Worm (Caenorhabditis elegans) whole organism, L3 larva: ENCODE measurements around the gene Y10G11A.1.
A peak's percentile ranks its signal among the peaks of the same experiment; 100 is the strongest.

ENCODE experiments used
- ZK546.5 ChIP-seq: sonication (generic microtip); optimal IDR thresholded peaks from 2 replicates; lab custom pipeline; 2017; ENCODE audit warnings: missing biosample characterization, missing genetic modification characterization
- ceh-16 ChIP-seq: sonication (generic microtip); optimal IDR thresholded peaks from 2 replicates; lab custom pipeline; 2017; ENCODE audit warnings: missing biosample characterization, missing genetic modification characterization
- ceh-82 ChIP-seq: fragments of 150-350 bp; optimal IDR thresholded peaks from 2 replicates; lab custom pipeline; 2014; ENCODE audit warnings: missing biosample characterization, missing genetic modification characterization
- daf-12 ChIP-seq: fragments of 150-350 bp; optimal IDR thresholded peaks from 2 replicates; lab custom pipeline; 2014; ENCODE audit warnings: missing biosample characterization, missing genetic modification reagents, missing genetic modification characterization
- egl-27 ChIP-seq: sonication (generic microtip); optimal IDR thresholded peaks from 4 replicates; lab custom pipeline; 2017; ENCODE audit warnings: missing biosample characterization, missing genetic modification reagents, missing genetic modification characterization
- egl-5 ChIP-seq: fragments of 150-350 bp; optimal IDR thresholded peaks from 2 replicates; lab custom pipeline; 2017; ENCODE audit warnings: missing biosample characterization, missing genetic modification reagents, missing genetic modification characterization, inconsistent platforms
- elt-1 ChIP-seq: fragments of 150-350 bp; optimal IDR thresholded peaks from 2 replicates; lab custom pipeline; 2014; ENCODE audit warnings: missing biosample characterization, missing genetic modification characterization
- elt-2 ChIP-seq: sonication (generic microtip); optimal IDR thresholded peaks from 2 replicates; lab custom pipeline; 2016; ENCODE audit warnings: missing genetic modification reagents, mild to moderate bottlenecking, missing genetic modification characterization, missing compliant biosample characterization
- elt-3 ChIP-seq, 3 experiments: fragments of 150-350 bp in 1 of 3; sonication (generic microtip) in 2 of 3; optimal IDR thresholded peaks; 2 replicates in 2 of 3; 4 replicates in 1 of 3; lab custom pipeline; 2014 to 2017; ENCODE audit warnings: missing biosample characterization in 3 of 3, missing genetic modification characterization in 3 of 3
- eor-1 ChIP-seq, 2 experiments: fragments of 150-350 bp; optimal IDR thresholded peaks; 2 replicates each; lab custom pipeline; 2014 to 2018; ENCODE audit warnings: missing biosample characterization in 2 of 2, missing genetic modification characterization in 2 of 2
- fkh-10 ChIP-seq: sonication (generic microtip); optimal IDR thresholded peaks from 2 replicates; lab custom pipeline; 2017; ENCODE audit warnings: missing biosample characterization, missing genetic modification reagents, missing genetic modification characterization
- fkh-2 ChIP-seq: fragments of 150-350 bp; optimal IDR thresholded peaks from 2 replicates; lab custom pipeline; 2014; ENCODE audit warnings: missing biosample characterization, missing genetic modification reagents, missing genetic modification characterization
- hmg-11 ChIP-seq: sonication (generic microtip); optimal IDR thresholded peaks from 2 replicates; lab custom pipeline; 2016; ENCODE audit warnings: missing genetic modification characterization, missing compliant biosample characterization
- jun-1 ChIP-seq: fragments of 150-350 bp; optimal IDR thresholded peaks from 2 replicates; lab custom pipeline; 2014; ENCODE audit warnings: missing biosample characterization, missing genetic modification reagents, missing genetic modification characterization
- lin-15B ChIP-seq: fragments of 150-350 bp; optimal IDR thresholded peaks from 2 replicates; lab custom pipeline; 2014; ENCODE audit warnings: missing biosample characterization, missing genetic modification characterization
- lin-39 ChIP-seq: fragments of 150-350 bp; optimal IDR thresholded peaks from 2 replicates; lab custom pipeline; 2018; ENCODE audit warnings: missing biosample characterization, missing genetic modification reagents, missing genetic modification characterization
- lsy-12 ChIP-seq: sonication (generic microtip); optimal IDR thresholded peaks from 2 replicates; lab custom pipeline; 2016; ENCODE audit warnings: mild to moderate bottlenecking, missing genetic modification characterization, missing compliant biosample characterization
- mdl-1 ChIP-seq: fragments of 150-350 bp; optimal IDR thresholded peaks from 2 replicates; lab custom pipeline; 2014; ENCODE audit warnings: missing biosample characterization, missing genetic modification characterization
- mml-1 ChIP-seq: fragments of 150-350 bp; sonication (generic microtip); optimal IDR thresholded peaks from 3 replicates; lab custom pipeline; 2014; ENCODE audit warnings: missing biosample characterization, missing genetic modification characterization
- nfya-1 ChIP-seq: sonication (generic microtip); optimal IDR thresholded peaks from 2 replicates; lab custom pipeline; 2017; ENCODE audit warnings: missing genetic modification characterization, mild to moderate bottlenecking, missing compliant biosample characterization, antibody characterized with exemption, moderate library complexity; ENCODE audit not compliant: insufficient read depth
- nhr-11 ChIP-seq: fragments of 150-350 bp; optimal IDR thresholded peaks from 2 replicates; lab custom pipeline; 2014; ENCODE audit warnings: missing biosample characterization, missing genetic modification characterization
- nhr-12 ChIP-seq: fragments of 150-350 bp; optimal IDR thresholded peaks from 2 replicates; lab custom pipeline; 2014; ENCODE audit warnings: missing biosample characterization, missing genetic modification characterization
- nhr-23 ChIP-seq: fragments of 150-350 bp; optimal IDR thresholded peaks from 2 replicates; lab custom pipeline; 2014; ENCODE audit warnings: missing biosample characterization, missing genetic modification reagents, missing genetic modification characterization
- nhr-237 ChIP-seq: fragments of 150-350 bp; optimal IDR thresholded peaks from 2 replicates; lab custom pipeline; 2014; ENCODE audit warnings: missing biosample characterization, missing genetic modification characterization
- nhr-25 ChIP-seq: sonication (generic microtip); optimal IDR thresholded peaks from 2 replicates; lab custom pipeline; 2017; ENCODE audit warnings: missing biosample characterization, missing genetic modification characterization
- nhr-28 ChIP-seq: fragments of 150-350 bp; optimal IDR thresholded peaks from 2 replicates; lab custom pipeline; 2014; ENCODE audit warnings: missing biosample characterization, missing genetic modification characterization
- nhr-43 ChIP-seq: sonication (generic microtip); optimal IDR thresholded peaks from 2 replicates; lab custom pipeline; 2016; ENCODE audit warnings: mild to moderate bottlenecking, missing genetic modification characterization, missing compliant biosample characterization; ENCODE audit not compliant: poor library complexity, severe bottlenecking
- nhr-67 ChIP-seq: fragments of 150-350 bp; optimal IDR thresholded peaks from 2 replicates; lab custom pipeline; 2014; ENCODE audit warnings: missing biosample characterization, missing genetic modification characterization
- nhr-76 ChIP-seq: fragments of 150-350 bp; sonication (generic microtip); optimal IDR thresholded peaks from 5 replicates; lab custom pipeline; 2014; ENCODE audit warnings: missing biosample characterization, missing genetic modification characterization
- nhr-77 ChIP-seq: fragments of 150-350 bp; optimal IDR thresholded peaks from 2 replicates; lab custom pipeline; 2014; ENCODE audit warnings: missing biosample characterization, missing genetic modification characterization
- pha-4 ChIP-seq: fragments of 150-350 bp; optimal IDR thresholded peaks from 2 replicates; lab custom pipeline; 2014; ENCODE audit warnings: missing biosample characterization, missing genetic modification reagents, missing genetic modification characterization
- pqm-1 ChIP-seq: fragments of 150-350 bp; optimal IDR thresholded peaks from 2 replicates; lab custom pipeline; 2017; ENCODE audit warnings: missing biosample characterization, missing genetic modification characterization, inconsistent platforms
- sea-2 ChIP-seq: fragments of 150-350 bp; sonication (generic microtip); optimal IDR thresholded peaks from 4 replicates; lab custom pipeline; 2014; ENCODE audit warnings: missing biosample characterization, missing genetic modification reagents, missing genetic modification characterization
- snpc-4 ChIP-seq: fragments of 150-350 bp; optimal IDR thresholded peaks from 2 replicates; lab custom pipeline; 2014; ENCODE audit warnings: missing biosample characterization, missing genetic modification characterization
- tbx-2 ChIP-seq: sonication (generic microtip); optimal IDR thresholded peaks from 2 replicates; lab custom pipeline; 2016; ENCODE audit warnings: mild to moderate bottlenecking, missing genetic modification characterization, missing compliant biosample characterization
- unc-39 ChIP-seq: sonication (generic microtip); optimal IDR thresholded peaks from 4 replicates; lab custom pipeline; 2017; ENCODE audit warnings: missing biosample characterization, missing genetic modification characterization
- unc-62 ChIP-seq: fragments of 150-350 bp; sonication (generic microtip); optimal IDR thresholded peaks from 4 replicates; lab custom pipeline; 2014; ENCODE audit warnings: missing biosample characterization, missing genetic modification reagents, missing genetic modification characterization
- zag-1 ChIP-seq: fragments of 150-350 bp; optimal IDR thresholded peaks from 2 replicates; lab custom pipeline; 2014; ENCODE audit warnings: missing biosample characterization, missing genetic modification characterization
- ztf-11 ChIP-seq: fragments of 150-350 bp; optimal IDR thresholded peaks from 2 replicates; lab custom pipeline; 2014; ENCODE audit warnings: missing biosample characterization, missing genetic modification characterization
- ztf-4 ChIP-seq: fragments of 150-350 bp; optimal IDR thresholded peaks from 2 replicates; lab custom pipeline; 2014; ENCODE audit warnings: missing biosample characterization, missing genetic modification characterization

The Y10G11A.1 gene

ce11 chrIV:16391470-16391869 is 33.0 kb upstream of the Y10G11A.1 start:
- TF ChIP-seq pqm-1 (tag; lab: Kevin White, UChicago) (no peak), nhr-11 (no peak)

ce11 chrIV:16393668-16394067 is 30.8 kb upstream of the Y10G11A.1 start, which contains the start of gene Y65A5A.24:
Y65A5A.24 (plus strand) TSS chrIV:16393968.
- no peak for TF ChIP-seq jun-1 (tag; lab: Kevin White, UChicago)
- TF ChIP-seq nhr-77 (tag; lab: Kevin White, UChicago): no peak
- no peak for TF ChIP-seq mml-1
- no peak for TF ChIP-seq unc-39
- TF ChIP-seq eor-1 (tag; optimal IDR thresholded peaks at IDR 0.05; lab: Kevin White, UChicago): no peak
- no peak for TF ChIP-seq elt-2 (tag; lab: Kevin White, UChicago)
- no peak for TF ChIP-seq lin-15B (tag; lab: Kevin White, UChicago)
- TF ChIP-seq pha-4 (tag; lab: Kevin White, UChicago): no peak
- TF ChIP-seq snpc-4 (tag; lab: Kevin White, UChicago): no peak
- no peak for TF ChIP-seq elt-3 (tag; optimal IDR thresholded peaks at IDR 0.05; lab: Kevin White, UChicago)
- no peak for TF ChIP-seq nhr-23 (tag; lab: Kevin White, UChicago)
- TF ChIP-seq egl-27 (tag; lab: Kevin White, UChicago): no peak
- TF ChIP-seq elt-1 (tag; lab: Kevin White, UChicago): no peak
- no peak for TF ChIP-seq egl-5 (tag; lab: Kevin White, UChicago)
- TF ChIP-seq, all 47 proteins: peak for 0

ce11 chrIV:16396651-16397050 is 27.8 kb upstream of the Y10G11A.1 start:
- peak; percentile 68 for TF ChIP-seq elt-1 (tag; lab: Kevin White, UChicago)
- TF ChIP-seq pha-4 (tag; lab: Kevin White, UChicago): no peak
- TF ChIP-seq nhr-11: no peak
- no peak for TF ChIP-seq ceh-16 (tag; lab: Kevin White, UChicago)
- no peak for TF ChIP-seq ztf-11
- no peak for TF ChIP-seq daf-12 (tag; lab: Kevin White, UChicago)
- TF ChIP-seq ztf-4 (tag; lab: Kevin White, UChicago): no peak
- peak in 1 of 3 experiments; percentile 47 for TF ChIP-seq elt-3 (tag; optimal IDR thresholded peaks at IDR 0.05; lab: Kevin White, UChicago)
- no peak for TF ChIP-seq fkh-2
- TF ChIP-seq nhr-67 (tag; lab: Kevin White, UChicago): no peak
- no peak for TF ChIP-seq egl-5 (tag; lab: Kevin White, UChicago)
- no peak for TF ChIP-seq ZK546.5 (tag; lab: Kevin White, UChicago)
- TF ChIP-seq snpc-4 (tag; lab: Kevin White, UChicago): no peak
- no peak for TF ChIP-seq nhr-237 (tag; lab: Kevin White, UChicago)
- no peak for TF ChIP-seq nhr-28 (tag; lab: Kevin White, UChicago)
- no peak for TF ChIP-seq nhr-76 (tag; lab: Kevin White, UChicago)
- TF ChIP-seq mdl-1 (tag; lab: Kevin White, UChicago): no peak
- no peak for TF ChIP-seq zag-1 (tag; lab: Kevin White, UChicago)
- TF ChIP-seq lsy-12 (tag; lab: Kevin White, UChicago): no peak
- TF ChIP-seq nhr-25 (tag; lab: Kevin White, UChicago): peak; percentile 44
- peak; percentile 1 for TF ChIP-seq unc-62
- TF ChIP-seq nhr-23 (tag; lab: Kevin White, UChicago): no peak
- no peak for TF ChIP-seq nhr-12 (tag; lab: Kevin White, UChicago)
- no peak for TF ChIP-seq pqm-1 (tag; lab: Kevin White, UChicago)
- TF ChIP-seq fkh-10: no peak

ce11 chrIV:16397845-16398607 is 26.4 kb upstream of the Y10G11A.1 start:
- TF ChIP-seq nhr-23 (tag; lab: Kevin White, UChicago) (peak; percentile 4), lin-15B (tag; lab: Kevin White, UChicago) (peak; percentile 42), eor-1 (tag; optimal IDR thresholded peaks at IDR 0.05; lab: Kevin White, UChicago) (no peak), sea-2 (GFP tag; lab: Kevin White, UChicago) (no peak), jun-1 (tag; lab: Kevin White, UChicago) (no peak), nhr-12 (tag; lab: Kevin White, UChicago) (no peak), pha-4 (tag; lab: Kevin White, UChicago) (no peak), elt-3 (tag; optimal IDR thresholded peaks at IDR 0.05; lab: Kevin White, UChicago) (peak in 1 of 3 experiments; percentile 50), lin-39 (tag; lab: Kevin White, UChicago) (peak; percentile 32), tbx-2 (tag; lab: Kevin White, UChicago) (peak; percentile 21), nhr-28 (tag; lab: Kevin White, UChicago) (no peak), nhr-237 (tag; lab: Kevin White, UChicago) (no peak), nhr-25 (tag; lab: Kevin White, UChicago) (peak; percentile 42), ztf-4 (tag; lab: Kevin White, UChicago) (no peak), ceh-82 (no peak), daf-12 (tag; lab: Kevin White, UChicago) (no peak), zag-1 (tag; lab: Kevin White, UChicago) (no peak), nhr-77 (tag; lab: Kevin White, UChicago) (no peak), lsy-12 (tag; lab: Kevin White, UChicago) (peak; percentile 20), elt-1 (tag; lab: Kevin White, UChicago) (no peak), nhr-43 (tag; lab: Kevin White, UChicago) (peak; percentile 64), ZK546.5 (tag; lab: Kevin White, UChicago) (no peak), nfya-1 (peak; percentile 22), hmg-11 (tag; lab: Kevin White, UChicago) (peak; percentile 1)
